Worm (Caenorhabditis elegans) whole organism, L4 larva: ENCODE results near the gene grd-4.
"Not testable (repeated sequence)": the region's sequence is repeated elsewhere in the genome, so short reads cannot be mapped to it uniquely, and the experiment has no call there.

Source experiments
- ZK546.5 ChIP-seq, 2 experiments: sonication (generic microtip); optimal IDR thresholded peaks; 2 replicates each; lab custom pipeline; 2017; ENCODE audit warnings: missing biosample characterization in 2 of 2, missing genetic modification characterization in 2 of 2
- aly-2 ChIP-seq: sonication (generic microtip); optimal IDR thresholded peaks from 2 replicates; lab custom pipeline; 2018; ENCODE audit warnings: missing biosample characterization, missing genetic modification characterization
- jun-1 ChIP-seq: fragments of 150-350 bp; optimal IDR thresholded peaks from 2 replicates; lab custom pipeline; 2014; ENCODE audit warnings: missing biosample characterization, missing genetic modification reagents, missing genetic modification characterization
- lim-7 ChIP-seq: fragments of 200-800 bp; sonication (Bioruptor generic); IDR thresholded peaks from 2 replicates; pipeline ENCODE4 v1.3.6; 2022; ENCODE audit warnings: missing genetic modification characterization, missing compliant biosample characterization
- lin-13 ChIP-seq: fragments of 150-350 bp; optimal IDR thresholded peaks from 2 replicates; lab custom pipeline; 2014; ENCODE audit warnings: missing biosample characterization, missing genetic modification reagents, missing genetic modification characterization
- lin-39 ChIP-seq: fragments of 150-350 bp; optimal IDR thresholded peaks from 2 replicates; lab custom pipeline; 2014; ENCODE audit warnings: missing biosample characterization, missing genetic modification reagents, missing genetic modification characterization

- not testable (repeated sequence) for TF ChIP-seq aly-2; ZK546.5 (tag; optimal IDR thresholded peaks at IDR 0.05; lab: Kevin White, UChicago); jun-1 (tag; lab: Kevin White, UChicago); lin-13 (GFP tag; lab: Kevin White, UChicago); lim-7; lin-39
Measured at ce11 chrX:8535006-8535405, 34.0 kb downstream of the grd-4 start, which contains the start of gene nspc-1.
